Comparison of ENCODE assay signal across 1 fruit fly cellular context in the genomic region with DNA sequence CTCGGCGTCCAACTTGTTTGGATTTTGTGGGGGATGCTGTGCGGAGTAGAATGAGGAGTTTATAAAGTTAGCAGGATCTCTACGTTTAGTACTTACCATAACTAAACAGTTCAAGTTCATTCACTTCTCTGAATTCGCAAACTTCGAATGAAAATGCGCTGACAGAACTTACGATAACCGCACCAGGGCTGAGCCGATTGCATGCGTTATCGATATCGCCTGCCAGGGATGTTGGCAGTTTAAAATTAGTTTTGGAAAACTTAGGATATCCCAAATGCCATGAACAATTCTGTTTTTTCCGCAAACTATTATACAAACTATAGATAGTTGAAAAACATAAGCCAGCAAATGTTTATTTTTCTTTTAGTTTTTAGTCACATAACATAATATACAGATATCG.
TF ChIP-seq lines count a peak whose summit lies in the region.

Gene CG44303, minus strand, starts transcription at position 154 of the 400 bp plus-strand sequence.

TF ChIP-seq in whole organism, embryonic, 481 proteins besides CTCF, POLR2A, EP300 and RAD21 (continued from another document):
- peak; percentile 76; the same call in 2 of the 3 replicates for TF ChIP-seq hb (GFP tag; IDR thresholded peaks at IDR 0.05; lab: Robert Waterston, UW; ENCODE audit: partially characterized antibody)
- 0 out of 2 replicates have a peak, but pooled peaks have one; percentile 23 for TF ChIP-seq unc-4 (GFP tag; IDR thresholded peaks at IDR 0.05; lab: Robert Waterston, UW; ENCODE audit: partially characterized antibody)
- peak; percentile 83 for TF ChIP-seq CG7928 (GFP tag; optimal IDR thresholded peaks at IDR 0.05; lab: Kevin White, UChicago)
- TF ChIP-seq CG7556 (GFP tag; optimal IDR thresholded peaks at IDR 0.05; lab: Kevin White, UChicago) = no peak
- TF ChIP-seq sob (GFP tag; IDR thresholded peaks at IDR 0.05; lab: Robert Waterston, UW) = no peak
- peak; percentile 80 for TF ChIP-seq HLH4C (GFP tag; IDR thresholded peaks at IDR 0.05; lab: Robert Waterston, UW; ENCODE audit: partially characterized antibody)
- peak; percentile 65 for TF ChIP-seq Bgb (GFP tag; IDR thresholded peaks at IDR 0.05; lab: Robert Waterston, UW; ENCODE audit: partially characterized antibody)
- TF ChIP-seq nerfin-2 (GFP tag; IDR thresholded peaks at IDR 0.05; lab: Robert Waterston, UW; ENCODE audit: partially characterized antibody) = peak; percentile 78
- peak; percentile 80 for TF ChIP-seq mld (GFP tag; IDR thresholded peaks at IDR 0.05; lab: Robert Waterston, UW; ENCODE audit: partially characterized antibody)
- no peak for TF ChIP-seq CG11560 (tag; IDR thresholded peaks at IDR 0.05; lab: Robert Waterston, UW)
- TF ChIP-seq CG10321 (GFP tag; IDR thresholded peaks at IDR 0.05; lab: Robert Waterston, UW) = no peak
- TF ChIP-seq CHES-1-like (GFP tag; optimal IDR thresholded peaks at IDR 0.05; lab: Kevin White, UChicago) = no peak
- TF ChIP-seq jing (GFP tag; optimal IDR thresholded peaks at IDR 0.05; lab: Kevin White, UChicago) = no peak
- peak; percentile 59; the same call in 2 of the 3 replicates for TF ChIP-seq CG7963 (GFP tag; IDR thresholded peaks at IDR 0.05; lab: Robert Waterston, UW; ENCODE audit: partially characterized antibody)
- TF ChIP-seq BEAF-32 (GFP tag; optimal IDR thresholded peaks at IDR 0.05; lab: Kevin White, UChicago) = peak; percentile 30
- no peak for TF ChIP-seq PHDP (tag; optimal IDR thresholded peaks at IDR 0.05; lab: Kevin White, UChicago)
- no peak for TF ChIP-seq fd3F (GFP tag; optimal IDR thresholded peaks at IDR 0.05; lab: Kevin White, UChicago)
- peak; percentile 60; the same call in 2 of the 3 replicates for TF ChIP-seq CG34224 (GFP tag; IDR thresholded peaks at IDR 0.05; lab: Robert Waterston, UW; ENCODE audit: partially characterized antibody)
- TF ChIP-seq Hr3 (GFP tag; optimal IDR thresholded peaks at IDR 0.05; lab: Kevin White, UChicago) = no peak
- TF ChIP-seq bigmax (GFP tag; optimal IDR thresholded peaks at IDR 0.05; lab: Kevin White, UChicago) = no peak
- TF ChIP-seq amos (GFP tag; IDR thresholded peaks at IDR 0.05; lab: Robert Waterston, UW; ENCODE audit: partially characterized antibody) = peak; percentile 61; the same call in 1 of the 2 replicates
- TF ChIP-seq Gsc (GFP tag; IDR thresholded peaks at IDR 0.05; lab: Robert Waterston, UW) = no peak
- TF ChIP-seq insv (GFP tag; optimal IDR thresholded peaks at IDR 0.05; lab: Kevin White, UChicago) = no peak
- TF ChIP-seq bbx (GFP tag; IDR thresholded peaks at IDR 0.05; lab: Robert Waterston, UW; ENCODE audit: partially characterized antibody) = peak; percentile 74
- no peak for TF ChIP-seq Taf1 (GFP tag; IDR thresholded peaks at IDR 0.05; lab: Robert Waterston, UW)
- peak; percentile 77 for TF ChIP-seq Dref (GFP tag; IDR thresholded peaks at IDR 0.05; lab: Robert Waterston, UW)
- peak; percentile 21 for TF ChIP-seq Myb (GFP tag; optimal IDR thresholded peaks at IDR 0.05; lab: Kevin White, UChicago)
- TF ChIP-seq zen2 (GFP tag; IDR thresholded peaks at IDR 0.05; lab: Robert Waterston, UW; ENCODE audit: partially characterized antibody) = peak; percentile 67; the same call in 2 of the 3 replicates
- no peak for TF ChIP-seq CoRest (tag; optimal IDR thresholded peaks at IDR 0.05; lab: Kevin White, UChicago)
- peak; percentile 79 for TF ChIP-seq E2f2 (GFP tag; IDR thresholded peaks at IDR 0.05; lab: Robert Waterston, UW)
- TF ChIP-seq Rfx (GFP tag; IDR thresholded peaks at IDR 0.05; lab: Robert Waterston, UW) = no peak
- TF ChIP-seq CG13287 (GFP tag; IDR thresholded peaks at IDR 0.05; lab: Robert Waterston, UW; ENCODE audit: partially characterized antibody) = peak; percentile 44; the same call in 1 of the 2 replicates
